Worm (Caenorhabditis elegans): Measurements from ENCODE around the gene itsn-1.

- TF ChIP-seq blmp-1 (tag; optimal IDR thresholded peaks at IDR 0.05), result no peak
- TF ChIP-seq ces-1 (GFP tag; optimal IDR thresholded peaks at IDR 0.05), result no peak
- TF ChIP-seq ceh-83 (GFP tag; optimal IDR thresholded peaks at IDR 0.05), result no peak
- TF ChIP-seq unc-62 (GFP tag; optimal IDR thresholded peaks at IDR 0.05), result no peak
- TF ChIP-seq elt-3 (tag; optimal IDR thresholded peaks at IDR 0.05), result no peak
- no peak for TF ChIP-seq cnd-1 (tag; optimal IDR thresholded peaks at IDR 0.05)
- TF ChIP-seq mab-5 (tag; optimal IDR thresholded peaks at IDR 0.05), result no peak
- no peak for TF ChIP-seq mep-1 (tag; optimal IDR thresholded peaks at IDR 0.05)
- no peak for TF ChIP-seq elt-1 (tag; optimal IDR thresholded peaks at IDR 0.05; ENCODE audit: borderline replicate concordance, insufficient read depth)
- no peak for TF ChIP-seq ztf-11 (tag; optimal IDR thresholded peaks at IDR 0.05)
- no peak for TF ChIP-seq lin-13 (tag; optimal IDR thresholded peaks at IDR 0.05)
- no peak for TF ChIP-seq nhr-76 (tag; optimal IDR thresholded peaks at IDR 0.05)
- no peak for TF ChIP-seq pha-4 (tag; optimal IDR thresholded peaks at IDR 0.05)
Observed at ce11 chrIV:17150418-17150817, 30.9 kb downstream of the itsn-1 start.
